Worm (Caenorhabditis elegans): ENCODE measurements around the gene sre-44.

ce11 chrII:13956529-13956928 is 7.1 kb downstream of the sre-44 start:
- no peak for TF ChIP-seq lsl-1 (GFP tag; optimal IDR thresholded peaks at IDR 0.05)
- TF ChIP-seq K12H6.12 (tag; optimal IDR thresholded peaks at IDR 0.05), result no peak
- TF ChIP-seq rec-8 (tag; optimal IDR thresholded peaks at IDR 0.05), result no peak
- no peak for TF ChIP-seq unc-130 (GFP tag; optimal IDR thresholded peaks at IDR 0.05)

Data from whole organism, young adult.